Worm (Caenorhabditis elegans) whole organism, L4/young adult: ENCODE measurements around the gene irld-36.

Experiments used
- W03F9.2 ChIP-seq: fragments of 150-350 bp; optimal IDR thresholded peaks from 2 replicates; lab custom pipeline; 2014; ENCODE audit warnings: missing biosample characterization, missing genetic modification characterization
- dao-5 ChIP-seq: sonication (generic microtip); optimal IDR thresholded peaks from 2 replicates; lab custom pipeline; 2016; ENCODE audit warnings: missing genotype, missing genetic modification characterization, moderate library complexity, missing compliant biosample characterization
- him-1 ChIP-seq: sonication (generic microtip); optimal IDR thresholded peaks from 2 replicates; lab custom pipeline; 2016; ENCODE audit warnings: missing genotype, missing genetic modification reagents, missing genetic modification characterization, missing compliant biosample characterization

DNA sequence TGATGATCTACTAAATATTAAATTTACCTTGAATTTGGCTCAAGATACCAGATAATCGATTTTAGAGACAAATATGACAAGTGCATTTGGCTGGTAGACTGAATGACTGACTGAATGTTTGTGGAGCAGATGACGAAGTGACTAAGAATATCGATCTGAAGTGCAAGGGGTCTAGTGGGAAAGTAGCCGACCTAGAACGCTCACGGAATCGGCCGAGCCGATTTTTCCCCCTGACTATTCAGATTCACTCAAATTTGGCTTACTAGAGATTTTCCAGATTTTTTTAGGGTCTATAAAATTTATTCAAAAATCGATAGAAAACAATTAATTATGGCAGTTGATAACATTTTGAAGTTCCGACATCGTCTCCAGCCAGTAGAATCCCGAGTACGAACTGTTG lies 15.3 kb downstream of the irld-36 start, which contains the start of gene fbxc-26:
- TF ChIP-seq him-1 (tag; lab: Kevin White, UChicago), result no peak
- TF ChIP-seq W03F9.2 (tag; lab: Kevin White, UChicago), result no peak
- TF ChIP-seq dao-5 (tag; lab: Kevin White, UChicago), result no peak
